Worm (Caenorhabditis elegans) whole organism, L2 larva: ENCODE measurements around the gene zmp-2.

ENCODE experiments used
- elt-3 ChIP-seq: sonication (generic microtip); optimal IDR thresholded peaks from 2 replicates; lab custom pipeline; 2017; ENCODE audit warnings: missing biosample characterization, missing genetic modification characterization
- nhr-12 ChIP-seq: fragments of 150-350 bp; optimal IDR thresholded peaks from 2 replicates; lab custom pipeline; 2014; ENCODE audit warnings: missing biosample characterization, missing genetic modification characterization
- nhr-25 ChIP-seq: fragments of 150-350 bp; sonication (generic microtip); optimal IDR thresholded peaks from 3 replicates; lab custom pipeline; 2014; ENCODE audit warnings: missing biosample characterization, missing genetic modification characterization
- unc-62 ChIP-seq: fragments of 150-350 bp; optimal IDR thresholded peaks from 2 replicates; lab custom pipeline; 2014; ENCODE audit warnings: missing biosample characterization, missing genetic modification reagents, missing genetic modification characterization

DNA sequence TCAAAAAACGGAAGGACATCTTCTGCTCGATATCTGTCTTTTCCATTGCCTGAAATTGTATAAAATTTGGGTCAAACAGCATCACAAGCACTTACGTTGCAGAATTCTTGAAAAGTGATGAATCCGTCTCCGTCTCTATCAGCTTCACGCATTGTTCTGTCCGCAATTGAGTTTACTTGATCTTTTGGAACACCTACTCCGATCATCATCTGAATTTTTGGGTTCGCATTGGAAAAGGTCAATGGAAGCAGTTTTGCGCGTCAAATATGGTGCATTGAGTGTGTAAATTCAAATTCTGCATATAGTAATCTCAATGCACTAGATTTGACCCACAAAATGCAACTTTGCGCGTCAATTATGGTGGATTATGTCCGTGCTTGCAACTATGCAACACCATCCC lies 45.4 kb downstream of the zmp-2 start:
- TF ChIP-seq elt-3 (tag; lab: Kevin White, UChicago) (no peak), nhr-12 (tag; lab: Kevin White, UChicago) (no peak), nhr-25 (no peak), unc-62 (GFP tag; lab: Kevin White, UChicago) (no peak)
